Fruit fly (Drosophila melanogaster) S2 (cell line): ENCODE results near the gene C3G.

ENCODE experiments used
- CG8478 ChIP-seq: fragments of >200 bp; optimal IDR thresholded peaks from 2 replicates; lab custom pipeline; 2018
- CTCF ChIP-seq, 2 experiments: fragments of >200 bp; optimal IDR thresholded peaks; 2 replicates each; lab custom pipeline; 2018

- TF ChIP-seq CTCF (optimal IDR thresholded peaks at IDR 0.05; lab: Kevin White, UChicago) (no peak), CG8478 (no peak)
Observed at dm6 chrX:6775622-6776021, 27.8 kb downstream of the C3G start.
